Worm (Caenorhabditis elegans) whole organism, L4 larva: ENCODE measurements around the gene F56D1.1.

ENCODE experiments used
- F49E8.2 ChIP-seq: sonication (generic microtip); optimal IDR thresholded peaks from 2 replicates; lab custom pipeline; 2016; ENCODE audit warnings: missing compliant biosample characterization, mild to moderate bottlenecking, missing genetic modification characterization, borderline replicate concordance
- R02D3.7 ChIP-seq: fragments of 150-350 bp; sonication (generic microtip); optimal IDR thresholded peaks from 3 replicates; lab custom pipeline; 2014; ENCODE audit warnings: missing biosample characterization, missing genetic modification characterization
- Y75B8A.6 ChIP-seq: fragments of 200-800 bp; sonication (Bioruptor generic); IDR thresholded peaks from 2 replicates; pipeline ENCODE4 v1.3.6; 2022; ENCODE audit warnings: missing genetic modification reagents, missing genetic modification characterization, missing compliant biosample characterization
- ama-1 ChIP-seq: fragments of 150-350 bp; optimal IDR thresholded peaks from 2 replicates; lab custom pipeline; 2014; ENCODE audit warnings: inconsistent platforms, mixed read lengths
- arid-1 ChIP-seq: fragments of 200-800 bp; sonication (Bioruptor generic); conservative IDR thresholded peaks from 2 replicates; pipeline ENCODE4 v1.3.6; 2022; ENCODE audit warnings: missing genetic modification reagents, missing genetic modification characterization, missing compliant biosample characterization
- attf-4 ChIP-seq: sonication (generic microtip); optimal IDR thresholded peaks from 3 replicates; lab custom pipeline; 2017; ENCODE audit warnings: missing biosample characterization, missing genetic modification characterization
- ceh-20 ChIP-seq: fragments of 200-800 bp; sonication (Bioruptor generic); IDR thresholded peaks from 2 replicates; pipeline ENCODE4 v1.3.6; 2022; ENCODE audit warnings: missing genetic modification reagents, missing genetic modification characterization, missing compliant biosample characterization
- ceh-82 ChIP-seq: sonication (generic microtip); optimal IDR thresholded peaks from 2 replicates; lab custom pipeline; 2017; ENCODE audit warnings: missing biosample characterization, missing genetic modification characterization
- ces-1 ChIP-seq: fragments of 150-350 bp; sonication (generic microtip); optimal IDR thresholded peaks from 4 replicates; lab custom pipeline; 2014; ENCODE audit warnings: missing biosample characterization, missing genetic modification reagents, missing genetic modification characterization
- cey-2 ChIP-seq: sonication (generic microtip); optimal IDR thresholded peaks from 3 replicates; lab custom pipeline; 2017; ENCODE audit warnings: missing genetic modification characterization, mild to moderate bottlenecking, missing compliant biosample characterization, antibody characterized with exemption, borderline replicate concordance; ENCODE audit not compliant: insufficient read depth
- daf-12 ChIP-seq: fragments of 150-350 bp; optimal IDR thresholded peaks from 2 replicates; lab custom pipeline; 2014; ENCODE audit warnings: missing biosample characterization, missing genetic modification reagents, missing genetic modification characterization
- daf-19 ChIP-seq: fragments of 200-800 bp; sonication (Bioruptor generic); conservative IDR thresholded peaks from 2 replicates; pipeline ENCODE4 v1.3.6; 2022; ENCODE audit warnings: missing genetic modification characterization, missing compliant biosample characterization
- daf-8 ChIP-seq: fragments of 200-800 bp; sonication (Bioruptor generic); IDR thresholded peaks from 2 replicates; pipeline ENCODE4 v1.3.6; 2022; ENCODE audit warnings: missing genetic modification characterization, missing compliant biosample characterization
- dmd-6 ChIP-seq: fragments of 200-800 bp; sonication (Bioruptor generic); IDR thresholded peaks from 2 replicates; pipeline ENCODE4 v1.3.6; 2022; ENCODE audit warnings: missing genetic modification reagents, missing genetic modification characterization, missing compliant biosample characterization
- dmd-8 ChIP-seq: fragments of 200-800 bp; sonication (Bioruptor generic); IDR thresholded peaks from 2 replicates; pipeline ENCODE4 v1.3.6; 2022; ENCODE audit warnings: missing genetic modification characterization, missing compliant biosample characterization
- duxl-1 ChIP-seq: sonication (generic microtip); optimal IDR thresholded peaks from 2 replicates; lab custom pipeline; 2016; ENCODE audit warnings: mild to moderate bottlenecking, missing genetic modification characterization, moderate library complexity, missing compliant biosample characterization; ENCODE audit not compliant: poor library complexity
- egl-27 ChIP-seq: sonication (generic microtip); optimal IDR thresholded peaks from 3 replicates; lab custom pipeline; 2017; ENCODE audit warnings: missing biosample characterization, missing genetic modification reagents, missing genetic modification characterization
- hlh-11 ChIP-seq: fragments of 200-800 bp; sonication (Bioruptor generic); optimal IDR thresholded peaks from 2 replicates; lab custom pipeline; 2018; ENCODE audit warnings: mild to moderate bottlenecking, missing genetic modification characterization, missing compliant biosample characterization
- hlh-30 ChIP-seq: sonication (generic microtip); optimal IDR thresholded peaks from 2 replicates; lab custom pipeline; 2017; ENCODE audit warnings: antibody characterized with exemption, mild to moderate bottlenecking, missing genetic modification characterization, missing compliant biosample characterization; ENCODE audit not compliant: insufficient read depth
- hmg-1.1 ChIP-seq: fragments of 200-800 bp; sonication (Bioruptor generic); IDR thresholded peaks from 2 replicates; pipeline ENCODE4 v1.3.6; 2022; ENCODE audit warnings: missing genetic modification reagents, missing genetic modification characterization, missing compliant biosample characterization
- jun-1 ChIP-seq: fragments of 150-350 bp; optimal IDR thresholded peaks from 2 replicates; lab custom pipeline; 2014; ENCODE audit warnings: missing biosample characterization, missing genetic modification reagents, missing genetic modification characterization
- lin-13 ChIP-seq: fragments of 150-350 bp; optimal IDR thresholded peaks from 2 replicates; lab custom pipeline; 2014; ENCODE audit warnings: missing biosample characterization, missing genetic modification reagents, missing genetic modification characterization
- lin-15B ChIP-seq: fragments of 150-350 bp; sonication (generic microtip); optimal IDR thresholded peaks from 3 replicates; lab custom pipeline; 2014; ENCODE audit warnings: missing biosample characterization, missing genetic modification characterization
- lin-38 ChIP-seq: fragments of 200-800 bp; sonication (Bioruptor generic); IDR thresholded peaks from 2 replicates; pipeline ENCODE4 v1.3.6; 2022; ENCODE audit warnings: missing genetic modification reagents, missing genetic modification characterization, missing compliant biosample characterization
- lsy-2 ChIP-seq, 2 experiments: fragments of 150-350 bp in 1 of 2; sonication (generic microtip) in 1 of 2; optimal IDR thresholded peaks; 2 replicates each; lab custom pipeline; 2014 to 2017; ENCODE audit warnings: missing biosample characterization in 2 of 2, missing genetic modification characterization in 2 of 2
- mdl-1 ChIP-seq, 2 experiments: fragments of 150-350 bp in 1 of 2; sonication (generic microtip) in 1 of 2; optimal IDR thresholded peaks; 2 replicates each; lab custom pipeline; 2014 to 2017; ENCODE audit warnings: missing biosample characterization in 2 of 2, missing genetic modification characterization in 2 of 2
- mep-1 ChIP-seq: fragments of 150-350 bp; sonication (generic microtip); optimal IDR thresholded peaks from 3 replicates; lab custom pipeline; 2014; ENCODE audit warnings: missing biosample characterization, missing genetic modification characterization
- mes-2 ChIP-seq: sonication (generic microtip); optimal IDR thresholded peaks from 2 replicates; lab custom pipeline; 2016; ENCODE audit warnings: missing genotype, mild to moderate bottlenecking, missing genetic modification characterization, missing compliant biosample characterization; ENCODE audit not compliant: poor library complexity, severe bottlenecking
- nhr-102 ChIP-seq: sonication (generic microtip); optimal IDR thresholded peaks from 2 replicates; lab custom pipeline; 2016; ENCODE audit warnings: mild to moderate bottlenecking, missing genetic modification characterization, moderate library complexity, missing compliant biosample characterization
- nhr-11 ChIP-seq: fragments of 150-350 bp; optimal IDR thresholded peaks from 2 replicates; lab custom pipeline; 2014; ENCODE audit warnings: missing biosample characterization, missing genetic modification characterization
- nhr-237 ChIP-seq: sonication (generic microtip); optimal IDR thresholded peaks from 2 replicates; lab custom pipeline; 2017; ENCODE audit warnings: missing biosample characterization, missing genetic modification characterization
- nhr-28 ChIP-seq: fragments of 150-350 bp; optimal IDR thresholded peaks from 2 replicates; lab custom pipeline; 2014; ENCODE audit warnings: missing biosample characterization, missing genetic modification characterization
- php-3 ChIP-seq: fragments of 200-800 bp; sonication (Bioruptor generic); IDR thresholded peaks from 2 replicates; pipeline ENCODE4 v1.3.6; 2022; ENCODE audit warnings: missing genetic modification reagents, missing genetic modification characterization, missing compliant biosample characterization
- rbr-2 ChIP-seq: sonication (generic microtip); optimal IDR thresholded peaks from 2 replicates; lab custom pipeline; 2016; ENCODE audit warnings: missing genotype, missing genetic modification characterization, missing compliant biosample characterization
- saeg-2 ChIP-seq: fragments of 200-800 bp; sonication (Bioruptor generic); IDR thresholded peaks from 2 replicates; pipeline ENCODE4 v1.3.6; 2022; ENCODE audit warnings: missing genetic modification reagents, missing genetic modification characterization, missing compliant biosample characterization
- sdz-12 ChIP-seq: fragments of 200-800 bp; sonication (Bioruptor generic); optimal IDR thresholded peaks from 2 replicates; lab custom pipeline; 2018; ENCODE audit warnings: mild to moderate bottlenecking, missing genetic modification characterization, missing compliant biosample characterization
- skn-1 ChIP-seq: fragments of 150-350 bp; optimal IDR thresholded peaks from 2 replicates; lab custom pipeline; 2014; ENCODE audit warnings: missing biosample characterization, missing genetic modification characterization
- unc-62 ChIP-seq, 3 experiments: fragments of 150-350 bp in 1 of 3; sonication (generic microtip); optimal IDR thresholded peaks in 2 of 3; peaks in 1 of 3; 1 replicate in 1 of 3; 2 replicates in 2 of 3; lab custom pipeline; 2014 to 2017; ENCODE audit warnings: missing biosample characterization in 3 of 3, missing genetic modification characterization in 3 of 3, missing genetic modification reagents in 3 of 3, missing genotype in 1 of 3
- vab-7 ChIP-seq: fragments of 200-800 bp; sonication (Bioruptor generic); IDR thresholded peaks from 2 replicates; pipeline ENCODE4 v1.3.6; 2022; ENCODE audit warnings: missing genetic modification reagents, missing genetic modification characterization, missing compliant biosample characterization
- zfp-2 ChIP-seq: sonication (generic microtip); optimal IDR thresholded peaks from 2 replicates; lab custom pipeline; 2016; ENCODE audit warnings: mild to moderate bottlenecking, missing genetic modification characterization, missing compliant biosample characterization
- zip-2 ChIP-seq: fragments of 150-350 bp; optimal IDR thresholded peaks from 2 replicates; lab custom pipeline; 2014; ENCODE audit warnings: missing biosample characterization, missing genetic modification characterization

The F56D1.1 gene

ce11 chrII:5463692-5464300 lies 14.6 kb upstream of the F56D1.1 start:
- no peak for TF ChIP-seq zip-2 (tag; lab: Kevin White, UChicago)
- no peak for TF ChIP-seq duxl-1 (tag; lab: Kevin White, UChicago)
- TF ChIP-seq arid-1 (GFP tag; lab: Robert Waterston, UW), result no peak
- TF ChIP-seq ces-1 (GFP tag; lab: Kevin White, UChicago), result no peak
- no peak for TF ChIP-seq ceh-82 (tag; lab: Kevin White, UChicago)
- TF ChIP-seq F49E8.2 (tag; lab: Kevin White, UChicago), result no peak
- TF ChIP-seq mdl-1 (tag; optimal IDR thresholded peaks at IDR 0.05; lab: Kevin White, UChicago), result no peak
- TF ChIP-seq mep-1, result peak; percentile 13
- TF ChIP-seq daf-19 (GFP tag; lab: Robert Waterston, UW), result no peak
- TF ChIP-seq zfp-2, result no peak
- no peak for TF ChIP-seq nhr-237
- peak in 1 of 2 experiments; percentile 56 for TF ChIP-seq unc-62 (GFP tag; optimal IDR thresholded peaks at IDR 0.05 in 1 of 2; lab: Kevin White, UChicago)
- no peak for TF ChIP-seq unc-62 (tag; optimal IDR thresholded peaks at IDR 0.05; lab: Kevin White, UChicago)
- TF ChIP-seq hmg-1.1 (GFP tag; lab: Robert Waterston, UW), result 0 out of 2 replicates have a peak, but pooled peaks have one; percentile 32
- TF ChIP-seq attf-4 (tag; lab: Kevin White, UChicago), result no peak
- no peak for TF ChIP-seq daf-12
- TF ChIP-seq egl-27 (tag; lab: Kevin White, UChicago), result no peak
- TF ChIP-seq lsy-2 (tag; optimal IDR thresholded peaks at IDR 0.05; lab: Kevin White, UChicago), result peak in 1 of 2 experiments; percentile 10
- TF ChIP-seq cey-2 (tag; lab: Kevin White, UChicago), result no peak
- no peak for TF ChIP-seq ceh-20 (GFP tag; lab: Robert Waterston, UW)
- TF ChIP-seq lin-13, result no peak
- TF ChIP-seq hlh-30 (tag; lab: Kevin White, UChicago), result peak; percentile 10
- no peak for TF ChIP-seq mes-2 (tag; lab: Kevin White, UChicago)
- TF ChIP-seq saeg-2 (GFP tag; lab: Robert Waterston, UW), result no peak
- TF ChIP-seq jun-1 (tag; lab: Kevin White, UChicago), result no peak
- no peak for TF ChIP-seq R02D3.7 (tag; lab: Kevin White, UChicago)
- no peak for TF ChIP-seq ama-1 (lab: Kevin White, UChicago)
- TF ChIP-seq dmd-6 (GFP tag; lab: Robert Waterston, UW), result no peak
- no peak for TF ChIP-seq nhr-102 (tag; lab: Kevin White, UChicago)
- no peak for TF ChIP-seq lin-15B (tag; lab: Kevin White, UChicago)
- TF ChIP-seq vab-7 (GFP tag; lab: Robert Waterston, UW), result no peak
- no peak for TF ChIP-seq rbr-2 (tag; lab: Kevin White, UChicago)
- no peak for TF ChIP-seq sdz-12 (GFP tag; lab: Kevin White, UChicago)
- peak; percentile 21 for TF ChIP-seq nhr-11 (tag; lab: Kevin White, UChicago)
- no peak for TF ChIP-seq dmd-8 (GFP tag; lab: Robert Waterston, UW)
- peak; percentile 48 for TF ChIP-seq nhr-28
- no peak for TF ChIP-seq skn-1
- TF ChIP-seq hlh-11 (tag; lab: Kevin White, UChicago), result peak; percentile 40
- TF ChIP-seq, all 104 proteins: peak for 8

DNA sequence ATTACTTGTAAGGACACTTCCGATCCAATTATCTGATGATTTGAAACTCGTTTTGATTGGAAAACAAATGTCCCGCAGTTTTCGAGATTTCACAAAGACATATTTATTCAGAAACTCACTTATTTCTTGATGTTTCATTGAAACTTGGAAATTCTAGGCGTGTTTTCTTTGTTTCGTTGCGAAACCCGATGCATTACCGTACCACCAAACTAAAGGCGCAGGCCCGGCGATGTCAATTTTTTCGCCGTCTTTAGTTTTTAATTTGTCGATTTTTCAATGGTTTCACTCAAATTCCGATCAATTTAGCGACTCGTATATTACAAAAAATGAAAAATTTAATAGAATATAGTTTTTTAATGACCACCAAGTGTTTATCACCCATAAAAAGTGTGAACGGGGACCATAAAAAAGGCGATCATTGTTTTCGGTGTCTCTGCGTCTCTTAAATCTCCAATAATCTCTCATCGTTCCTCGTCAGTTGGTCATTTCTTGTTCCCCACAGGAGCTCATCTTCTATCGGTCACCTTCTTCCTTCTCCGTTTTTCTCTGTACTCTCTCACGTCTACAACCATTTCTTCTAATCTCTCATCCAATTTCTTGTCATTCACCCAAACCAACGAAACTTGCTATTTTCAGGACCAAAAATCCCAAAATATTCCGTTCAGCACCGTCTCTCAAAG lies 12.5 kb upstream of the F56D1.1 start, which contains the start of gene clr-1:
Gene clr-1, plus strand, starts transcription at position 630 of the 680 bp plus-strand sequence.
- TF ChIP-seq Y75B8A.6 (GFP tag; lab: Robert Waterston, UW) (no peak), daf-19 (GFP tag; lab: Robert Waterston, UW) (0 out of 2 replicates have a peak, but pooled peaks have one; percentile 36), daf-8 (GFP tag; lab: Robert Waterston, UW) (no peak), unc-62 (GFP tag; optimal IDR thresholded peaks at IDR 0.05 in 1 of 2; lab: Kevin White, UChicago) (peak in 1 of 2 experiments; percentile 29), unc-62 (tag; optimal IDR thresholded peaks at IDR 0.05; lab: Kevin White, UChicago) (no peak), php-3 (0 out of 2 replicates have a peak, but pooled peaks have one; percentile 32), lin-38 (GFP tag; lab: Robert Waterston, UW) (peak; percentile 33; the same call in 1 of the 2 replicates)
- TF ChIP-seq, all 104 proteins: peak for 4
